Worm (Caenorhabditis elegans): Measurements from ENCODE around the gene F11G11.4.

- TF ChIP-seq ama-1 (optimal IDR thresholded peaks at IDR 0.05) = peak; percentile 91
- TF ChIP-seq zag-1 (tag; optimal IDR thresholded peaks at IDR 0.05) = no peak
- TF ChIP-seq pha-4 (tag; optimal IDR thresholded peaks at IDR 0.05) = no peak
- no peak for TF ChIP-seq nhr-28 (tag; optimal IDR thresholded peaks at IDR 0.05)
- no peak for TF ChIP-seq ceh-28 (tag; optimal IDR thresholded peaks at IDR 0.05)
- TF ChIP-seq snpc-4 (tag; optimal IDR thresholded peaks at IDR 0.05) = no peak
- peak; percentile 28 for TF ChIP-seq R02D3.7 (tag; optimal IDR thresholded peaks at IDR 0.05)
Observed at ce11 chrII:4866045-4866444, 5.7 kb downstream of the F11G11.4 start.
